Worm (Caenorhabditis elegans): ENCODE results near the gene C05B5.2.

DNA sequence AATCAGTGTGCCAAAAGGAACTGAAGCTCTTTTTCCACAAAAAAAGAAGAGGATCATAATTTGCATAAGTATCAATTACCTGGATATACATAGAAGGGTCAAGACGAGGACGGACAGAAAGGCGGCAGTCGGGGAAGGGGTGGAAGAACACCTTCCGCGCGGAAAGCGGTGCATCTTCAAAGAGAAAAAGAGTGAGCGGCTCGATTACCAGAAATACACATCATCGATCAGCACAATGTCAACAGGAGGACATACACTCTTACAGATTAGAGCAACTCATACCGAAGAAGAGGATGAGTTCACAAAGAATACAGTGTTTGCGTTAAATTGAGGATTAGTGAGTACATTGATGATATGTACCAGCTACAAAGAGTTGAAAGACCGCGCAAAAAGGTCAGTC is 31.0 kb downstream of the C05B5.2 start:
- TF ChIP-seq ceh-58 (GFP tag; IDR thresholded peaks at IDR 0.05): no peak
- TF ChIP-seq tbx-9 (tag; optimal IDR thresholded peaks at IDR 0.05; ENCODE audit: borderline replicate concordance): no peak
- no peak for TF ChIP-seq chd-7 (tag; optimal IDR thresholded peaks at IDR 0.05)
- TF ChIP-seq ceh-79 (tag; optimal IDR thresholded peaks at IDR 0.05): no peak
- TF ChIP-seq F22D6.2 (tag; optimal IDR thresholded peaks at IDR 0.05): no peak
- TF ChIP-seq zim-3 (tag; optimal IDR thresholded peaks at IDR 0.05): no peak
- no peak for TF ChIP-seq F23B12.7 (tag; optimal IDR thresholded peaks at IDR 0.05; ENCODE audit: insufficient read depth)
- no peak for TF ChIP-seq bed-2 (GFP tag; IDR thresholded peaks at IDR 0.05)
- no peak for TF ChIP-seq hsf-1 (GFP tag; IDR thresholded peaks at IDR 0.05)
- no peak for TF ChIP-seq akir-1 (GFP tag; optimal IDR thresholded peaks at IDR 0.05)
- no peak for TF ChIP-seq nfya-1 (tag; optimal IDR thresholded peaks at IDR 0.05; ENCODE audit: borderline replicate concordance, insufficient read depth)
- no peak for TF ChIP-seq Y53F4B.3 (GFP tag; IDR thresholded peaks at IDR 0.05)

Measured in whole organism, young adult.